Worm (Caenorhabditis elegans) whole organism, late embryonic: Measurements from ENCODE around the gene vhp-1.
A peak's percentile ranks its signal among the peaks of the same experiment; 100 is the strongest.

Source experiments
- C08G9.2 ChIP-seq: sonication (generic microtip); optimal IDR thresholded peaks from 2 replicates; lab custom pipeline; 2016; ENCODE audit warnings: mild to moderate bottlenecking, missing genetic modification characterization, moderate library complexity, missing compliant biosample characterization
- K02D7.2 ChIP-seq: sonication (generic microtip); optimal IDR thresholded peaks from 2 replicates; lab custom pipeline; 2017; ENCODE audit warnings: mild to moderate bottlenecking, missing genetic modification characterization, missing compliant biosample characterization
- K09A11.1 ChIP-seq: sonication (generic microtip); optimal IDR thresholded peaks from 2 replicates; lab custom pipeline; 2017; ENCODE audit warnings: antibody characterized with exemption, mild to moderate bottlenecking, missing genetic modification characterization, missing compliant biosample characterization; ENCODE audit not compliant: insufficient read depth
- T23F11.4 ChIP-seq: fragments of 200-800 bp; sonication (Bioruptor generic); optimal IDR thresholded peaks from 2 replicates; lab custom pipeline; 2018; ENCODE audit warnings: mild to moderate bottlenecking, missing genetic modification characterization, missing compliant biosample characterization
- ahr-1 ChIP-seq: sonication (generic microtip); optimal IDR thresholded peaks from 2 replicates; lab custom pipeline; 2016; ENCODE audit warnings: missing genetic modification characterization, missing compliant biosample characterization
- ceh-18 ChIP-seq: sonication (generic microtip); optimal IDR thresholded peaks from 2 replicates; lab custom pipeline; 2016; ENCODE audit warnings: missing genetic modification characterization, missing compliant biosample characterization
- ceh-19 ChIP-seq: fragments of 200-800 bp; sonication (Bioruptor generic); optimal IDR thresholded peaks from 2 replicates; lab custom pipeline; 2018; ENCODE audit warnings: mild to moderate bottlenecking, missing genetic modification characterization, missing compliant biosample characterization
- ceh-31 ChIP-seq: sonication (generic microtip); optimal IDR thresholded peaks from 2 replicates; lab custom pipeline; 2016; ENCODE audit warnings: missing genetic modification characterization, missing compliant biosample characterization
- dve-1 ChIP-seq: sonication (generic microtip); optimal IDR thresholded peaks from 2 replicates; lab custom pipeline; 2017; ENCODE audit warnings: antibody characterized with exemption, mild to moderate bottlenecking, missing genetic modification characterization, missing compliant biosample characterization
- elt-2 ChIP-seq: sonication (generic microtip); optimal IDR thresholded peaks from 2 replicates; lab custom pipeline; 2016; ENCODE audit warnings: missing genetic modification reagents, missing genetic modification characterization, missing compliant biosample characterization
- fkh-10 ChIP-seq: fragments of 150-350 bp; optimal IDR thresholded peaks from 2 replicates; lab custom pipeline; 2014; ENCODE audit warnings: missing biosample characterization, missing genetic modification reagents, missing genetic modification characterization
- hlh-15 ChIP-seq: sonication (generic microtip); optimal IDR thresholded peaks from 2 replicates; lab custom pipeline; 2016; ENCODE audit warnings: missing genetic modification characterization, missing compliant biosample characterization
- hlh-30 ChIP-seq: sonication (generic microtip); optimal IDR thresholded peaks from 2 replicates; lab custom pipeline; 2017; ENCODE audit warnings: antibody characterized with exemption, missing genetic modification characterization, missing compliant biosample characterization; ENCODE audit not compliant: insufficient read depth
- hlh-6 ChIP-seq: sonication (generic microtip); optimal IDR thresholded peaks from 2 replicates; lab custom pipeline; 2016; ENCODE audit warnings: missing genotype, missing genetic modification characterization, missing compliant biosample characterization
- hlh-8 ChIP-seq: sonication (generic microtip); optimal IDR thresholded peaks from 2 replicates; lab custom pipeline; 2016; ENCODE audit warnings: missing genotype, missing genetic modification characterization, missing compliant biosample characterization
- lim-6 ChIP-seq: sonication (generic microtip); optimal IDR thresholded peaks from 2 replicates; lab custom pipeline; 2016; ENCODE audit warnings: missing genetic modification characterization, missing compliant biosample characterization
- lin-11 ChIP-seq: fragments of 200-800 bp; sonication (Bioruptor generic); optimal IDR thresholded peaks from 2 replicates; lab custom pipeline; 2018; ENCODE audit warnings: mild to moderate bottlenecking, missing genetic modification characterization, missing compliant biosample characterization
- madf-2 ChIP-seq: sonication (generic microtip); optimal IDR thresholded peaks from 2 replicates; lab custom pipeline; 2017; ENCODE audit warnings: missing genetic modification characterization, missing compliant biosample characterization
- pag-3 ChIP-seq: sonication (generic microtip); optimal IDR thresholded peaks from 2 replicates; lab custom pipeline; 2016; ENCODE audit warnings: missing compliant biosample characterization, missing genetic modification characterization, borderline replicate concordance
- pha-2 ChIP-seq: sonication (generic microtip); optimal IDR thresholded peaks from 2 replicates; lab custom pipeline; 2017; ENCODE audit warnings: mild to moderate bottlenecking, missing genetic modification characterization, missing compliant biosample characterization
- pqm-1 ChIP-seq: sonication (generic microtip); optimal IDR thresholded peaks from 2 replicates; lab custom pipeline; 2016; ENCODE audit warnings: missing genetic modification characterization, missing compliant biosample characterization
- pros-1 ChIP-seq: fragments of 150-350 bp; optimal IDR thresholded peaks from 2 replicates; lab custom pipeline; 2014; ENCODE audit warnings: missing biosample characterization, missing genetic modification reagents, missing genetic modification characterization
- ref-2 ChIP-seq: sonication (generic microtip); optimal IDR thresholded peaks from 2 replicates; lab custom pipeline; 2016; ENCODE audit warnings: missing genetic modification characterization, missing compliant biosample characterization
- sdc-2 ChIP-seq: sonication (generic microtip); optimal IDR thresholded peaks from 2 replicates; lab custom pipeline; 2016; ENCODE audit warnings: missing genotype, missing genetic modification characterization, missing compliant biosample characterization
- sox-2 ChIP-seq: fragments of 200-800 bp; sonication (Bioruptor generic); IDR thresholded peaks from 2 replicates; pipeline ENCODE4 v1.3.6; 2022; ENCODE audit warnings: missing genetic modification reagents, missing genetic modification characterization, missing compliant biosample characterization
- sox-4 ChIP-seq: sonication (generic microtip); optimal IDR thresholded peaks from 2 replicates; lab custom pipeline; 2017; ENCODE audit warnings: mild to moderate bottlenecking, missing genetic modification characterization, inconsistent platforms, missing compliant biosample characterization
- tbx-7 ChIP-seq: sonication (generic microtip); optimal IDR thresholded peaks from 2 replicates; lab custom pipeline; 2016; ENCODE audit warnings: missing genotype, missing genetic modification characterization, missing compliant biosample characterization
- unc-42 ChIP-seq: sonication (generic microtip); optimal IDR thresholded peaks from 2 replicates; lab custom pipeline; 2016; ENCODE audit warnings: missing genotype, missing genetic modification characterization, missing compliant biosample characterization
- ztf-16 ChIP-seq: sonication (generic microtip); optimal IDR thresholded peaks from 2 replicates; lab custom pipeline; 2017; ENCODE audit warnings: missing genetic modification characterization, missing compliant biosample characterization

vhp-1 gene

DNA sequence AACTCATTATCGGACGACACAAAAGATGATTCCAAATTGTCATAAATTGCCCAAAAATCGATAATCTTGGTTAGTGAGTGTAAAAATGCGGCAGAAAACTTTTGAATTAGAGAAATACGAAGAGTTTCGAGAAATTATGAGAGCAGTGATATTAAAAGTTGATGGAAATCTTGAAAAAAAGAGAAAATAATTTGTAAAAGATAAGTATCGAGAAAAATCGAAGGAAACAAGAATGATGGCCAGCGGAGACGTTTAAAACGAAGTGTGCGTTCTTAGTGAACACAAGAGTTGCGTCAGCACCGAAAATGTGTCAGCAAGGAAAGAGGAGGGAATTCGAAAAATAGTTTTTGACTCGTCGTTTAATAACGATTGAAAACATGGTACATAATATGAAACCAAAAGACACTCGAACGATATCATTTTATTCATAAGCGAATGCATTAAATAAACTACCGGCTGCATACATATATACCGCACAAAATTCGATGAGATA is 66.8 kb downstream of the vhp-1 start, which contains the start of gene ndx-6 (continued):
- TF ChIP-seq sox-2 (GFP tag; lab: Robert Waterston, UW) (no peak), pqm-1 (no peak), pha-2 (tag; lab: Kevin White, UChicago) (no peak), ceh-18 (tag; lab: Kevin White, UChicago) (peak; percentile 60), K09A11.1 (no peak), ceh-19 (GFP tag; lab: Kevin White, UChicago) (peak; percentile 53), K02D7.2 (tag; lab: Kevin White, UChicago) (no peak), madf-2 (tag; lab: Kevin White, UChicago) (no peak), ref-2 (peak; percentile 55), hlh-15 (no peak), pros-1 (tag; lab: Kevin White, UChicago) (no peak), C08G9.2 (peak; percentile 14), hlh-8 (peak; percentile 10), pag-3 (no peak), dve-1 (tag; lab: Kevin White, UChicago) (peak; percentile 40), fkh-10 (no peak), ahr-1 (tag; lab: Kevin White, UChicago) (no peak), T23F11.4 (GFP tag; lab: Kevin White, UChicago) (no peak), unc-42 (tag; lab: Kevin White, UChicago) (peak; percentile 44), hlh-30 (no peak), sox-4 (no peak), elt-2 (tag; lab: Kevin White, UChicago) (peak; percentile 91), lim-6 (tag; lab: Kevin White, UChicago) (no peak), tbx-7 (no peak), ceh-31 (tag; lab: Kevin White, UChicago) (peak; percentile 78), ztf-16 (tag; lab: Kevin White, UChicago) (no peak), sdc-2 (tag; lab: Kevin White, UChicago) (peak; percentile 11), lin-11 (tag; lab: Kevin White, UChicago) (no peak), hlh-6 (no peak)
- TF ChIP-seq, all 69 proteins: peak for 22
